Fruit fly (Drosophila melanogaster) whole organism, prepupa: ENCODE data around the gene CG2059.
A peak's percentile ranks its signal among the peaks of the same experiment; 100 is the strongest.

Experiments
- CG10631 ChIP-seq: fragments of 200-800 bp; sonication (Bioruptor generic); optimal IDR thresholded peaks from 2 replicates; lab custom pipeline; 2016; ENCODE audit warnings: missing biosample characterization, missing genetic modification characterization
- CG10669 ChIP-seq: fragments of 200-800 bp; sonication (Bioruptor generic); optimal IDR thresholded peaks from 3 replicates; lab custom pipeline; 2018; ENCODE audit warnings: missing biosample characterization, mild to moderate bottlenecking, missing genetic modification characterization, moderate library complexity
- CG11762 ChIP-seq: fragments of 200-800 bp; sonication (Bioruptor generic); optimal IDR thresholded peaks from 3 replicates; lab custom pipeline; 2016; ENCODE audit warnings: missing biosample characterization, missing genetic modification characterization; ENCODE audit not compliant: insufficient read depth
- CG15336 ChIP-seq: fragments of 200-800 bp; sonication (Bioruptor generic); IDR thresholded peaks from 2 replicates; pipeline ENCODE4 v1.3.6; 2022; ENCODE audit warnings: missing biosample characterization, missing genetic modification characterization
- CG1621 ChIP-seq: fragments of 200-800 bp; sonication (Bioruptor generic); optimal IDR thresholded peaks from 3 replicates; lab custom pipeline; 2018; ENCODE audit warnings: missing biosample characterization, mild to moderate bottlenecking, missing genetic modification characterization
- CG3032 ChIP-seq: fragments of 200-800 bp; optimal IDR thresholded peaks from 2 replicates; lab custom pipeline; 2019; ENCODE audit warnings: missing biosample characterization, mild to moderate bottlenecking, missing genetic modification characterization, moderate library complexity
- CG31627 ChIP-seq: fragments of 200-800 bp; sonication (Bioruptor generic); optimal IDR thresholded peaks from 3 replicates; lab custom pipeline; 2016; ENCODE audit warnings: missing biosample characterization, missing genetic modification characterization
- CG32006 ChIP-seq: fragments of 200-800 bp; sonication (Bioruptor generic); optimal IDR thresholded peaks from 3 replicates; lab custom pipeline; 2017; ENCODE audit warnings: missing biosample characterization, mild to moderate bottlenecking, missing genetic modification characterization
- CG34406 ChIP-seq: fragments of 200-800 bp; sonication (Bioruptor generic); optimal IDR thresholded peaks from 3 replicates; lab custom pipeline; 2016; ENCODE audit warnings: missing biosample characterization, missing genetic modification characterization
- CG3919 ChIP-seq: fragments of 200-800 bp; sonication (Bioruptor generic); optimal IDR thresholded peaks from 3 replicates; lab custom pipeline; 2016; ENCODE audit warnings: missing biosample characterization, missing genetic modification characterization
- CG4318 ChIP-seq: fragments of 200-800 bp; sonication (Bioruptor generic); optimal IDR thresholded peaks from 3 replicates; lab custom pipeline; 2017; ENCODE audit warnings: missing biosample characterization, mild to moderate bottlenecking, missing genetic modification characterization
- CG6163 ChIP-seq: fragments of 200-800 bp; sonication (Bioruptor generic); IDR thresholded peaks from 3 replicates; pipeline ENCODE4 v1.3.6; 2022; ENCODE audit warnings: missing biosample characterization, missing genetic modification characterization
- CG6792 ChIP-seq: fragments of 200-800 bp; sonication (Bioruptor generic); optimal IDR thresholded peaks from 3 replicates; lab custom pipeline; 2016; ENCODE audit warnings: missing biosample characterization, missing genetic modification characterization
- CG6854 ChIP-seq: fragments of 200-800 bp; sonication (Bioruptor generic); optimal IDR thresholded peaks from 2 replicates; lab custom pipeline; 2017; ENCODE audit warnings: missing biosample characterization, mild to moderate bottlenecking, missing genetic modification characterization
- CG7368 ChIP-seq: fragments of 200-800 bp; sonication (Bioruptor generic); optimal IDR thresholded peaks from 3 replicates; lab custom pipeline; 2016; ENCODE audit warnings: missing biosample characterization, missing genetic modification characterization
- CG8319 ChIP-seq: fragments of 200-800 bp; sonication (Bioruptor generic); optimal IDR thresholded peaks from 3 replicates; lab custom pipeline; 2016; ENCODE audit warnings: missing biosample characterization, missing genetic modification characterization
- CG8632 ChIP-seq: fragments of 200-800 bp; sonication (Bioruptor generic); optimal IDR thresholded peaks from 3 replicates; lab custom pipeline; 2016; ENCODE audit warnings: missing biosample characterization, missing genetic modification characterization
- CG9139 ChIP-seq: fragments of 200-800 bp; sonication (Bioruptor generic); optimal IDR thresholded peaks from 3 replicates; lab custom pipeline; 2017; ENCODE audit warnings: missing biosample characterization, mild to moderate bottlenecking, missing genetic modification characterization
- Eip75B ChIP-seq: fragments of 200-800 bp; sonication (Bioruptor generic); optimal IDR thresholded peaks from 3 replicates; lab custom pipeline; 2016; ENCODE audit warnings: missing biosample characterization, missing genetic modification characterization
- Ets21C ChIP-seq: fragments of 200-800 bp; sonication (Bioruptor generic); optimal IDR thresholded peaks from 3 replicates; lab custom pipeline; 2016; ENCODE audit warnings: missing biosample characterization, missing genetic modification characterization
- Ets96B ChIP-seq: fragments of 200-800 bp; optimal IDR thresholded peaks from 2 replicates; lab custom pipeline; 2019; ENCODE audit warnings: missing biosample characterization, mild to moderate bottlenecking, missing genetic modification characterization, moderate library complexity
- Gug ChIP-seq: fragments of 200-800 bp; sonication (Bioruptor generic); IDR thresholded peaks from 2 replicates; pipeline ENCODE4 v1.3.6; 2022; ENCODE audit warnings: missing biosample characterization, missing genetic modification characterization
- Hr39 ChIP-seq: fragments of 200-800 bp; sonication (Bioruptor generic); optimal IDR thresholded peaks from 2 replicates; lab custom pipeline; 2016; ENCODE audit warnings: missing biosample characterization, missing genetic modification characterization
- Lpt ChIP-seq: fragments of 200-800 bp; sonication (Bioruptor generic); optimal IDR thresholded peaks from 3 replicates; lab custom pipeline; 2016; ENCODE audit warnings: missing biosample characterization, missing genetic modification characterization
- Met ChIP-seq: fragments of 200-800 bp; sonication (Bioruptor generic); optimal IDR thresholded peaks from 3 replicates; lab custom pipeline; 2016; ENCODE audit warnings: missing biosample characterization, missing genetic modification characterization
- Smox ChIP-seq: fragments of 200-800 bp; sonication (Bioruptor generic); optimal IDR thresholded peaks from 3 replicates; lab custom pipeline; 2016; ENCODE audit warnings: missing biosample characterization, missing genetic modification characterization
- Sox102F ChIP-seq: fragments of 200-800 bp; sonication (Bioruptor generic); optimal IDR thresholded peaks from 2 replicates; lab custom pipeline; 2016; ENCODE audit warnings: missing biosample characterization, mild to moderate bottlenecking, missing genetic modification characterization
- achi ChIP-seq: fragments of 200-800 bp; sonication (Bioruptor generic); optimal IDR thresholded peaks from 3 replicates; lab custom pipeline; 2016; ENCODE audit warnings: missing biosample characterization, missing genetic modification characterization
- cyc ChIP-seq: fragments of 200-800 bp; sonication (Bioruptor generic); optimal IDR thresholded peaks from 3 replicates; lab custom pipeline; 2016; ENCODE audit warnings: missing biosample characterization, missing genetic modification characterization
- dac ChIP-seq: fragments of 200-800 bp; sonication (Bioruptor generic); optimal IDR thresholded peaks from 2 replicates; lab custom pipeline; 2017; ENCODE audit warnings: missing biosample characterization, mild to moderate bottlenecking, missing genetic modification characterization
- dsx ChIP-seq: fragments of 200-800 bp; optimal IDR thresholded peaks from 3 replicates; lab custom pipeline; 2019; ENCODE audit warnings: missing biosample characterization, mild to moderate bottlenecking, missing genetic modification characterization, moderate library complexity; ENCODE audit not compliant: poor library complexity, severe bottlenecking
- eg ChIP-seq: fragments of 200-800 bp; sonication (Bioruptor generic); IDR thresholded peaks from 3 replicates; pipeline ENCODE4 v1.3.6; 2022; ENCODE audit warnings: missing biosample characterization, missing genetic modification characterization
- esn ChIP-seq: fragments of 200-800 bp; sonication (Bioruptor generic); optimal IDR thresholded peaks from 2 replicates; lab custom pipeline; 2016; ENCODE audit warnings: missing biosample characterization, mild to moderate bottlenecking, missing genetic modification characterization, moderate library complexity
- fd59A ChIP-seq: fragments of 200-800 bp; sonication (Bioruptor generic); optimal IDR thresholded peaks from 2 replicates; lab custom pipeline; 2017; ENCODE audit warnings: missing biosample characterization, mild to moderate bottlenecking, missing genetic modification characterization, missing genetic modification reagents
- fd85E ChIP-seq: fragments of 200-800 bp; sonication (Bioruptor generic); optimal IDR thresholded peaks from 3 replicates; lab custom pipeline; 2016; ENCODE audit warnings: missing biosample characterization, missing genetic modification characterization
- fkh ChIP-seq: fragments of 200-800 bp; sonication (Bioruptor generic); optimal IDR thresholded peaks from 3 replicates; lab custom pipeline; 2017; ENCODE audit warnings: missing biosample characterization, mild to moderate bottlenecking, missing genetic modification characterization, moderate library complexity
- lz ChIP-seq: fragments of 200-800 bp; sonication (Bioruptor generic); optimal IDR thresholded peaks from 3 replicates; lab custom pipeline; 2016; ENCODE audit warnings: missing biosample characterization, missing genetic modification characterization
- net ChIP-seq: fragments of 200-800 bp; sonication (Bioruptor generic); optimal IDR thresholded peaks from 3 replicates; lab custom pipeline; 2016; ENCODE audit warnings: missing biosample characterization, missing genetic modification characterization
- pdm3 ChIP-seq: fragments of 200-800 bp; sonication (Bioruptor generic); optimal IDR thresholded peaks from 3 replicates; lab custom pipeline; 2016; ENCODE audit warnings: missing biosample characterization, missing genetic modification characterization
- salr ChIP-seq, 2 experiments: fragments of 200-800 bp; sonication (Bioruptor generic); optimal IDR thresholded peaks; 3 replicates each; lab custom pipeline; 2016 to 2018; ENCODE audit warnings: missing biosample characterization in 2 of 2, missing genetic modification characterization in 2 of 2, mild to moderate bottlenecking in 1 of 2
- ss ChIP-seq, 2 experiments: fragments of 200-800 bp; sonication (Bioruptor generic); optimal IDR thresholded peaks; 2 replicates in 1 of 2; 3 replicates in 1 of 2; lab custom pipeline; 2017 to 2018; ENCODE audit warnings: mild to moderate bottlenecking in 2 of 2, missing biosample characterization in 2 of 2, missing genetic modification characterization in 2 of 2, moderate library complexity in 1 of 2
- svp ChIP-seq: fragments of 200-800 bp; sonication (Bioruptor generic); peaks from one replicate; lab custom pipeline; 2016; ENCODE audit warnings: missing biosample characterization, missing genetic modification characterization
- topi ChIP-seq: fragments of 200-800 bp; sonication (Bioruptor generic); optimal IDR thresholded peaks from 3 replicates; lab custom pipeline; 2016; ENCODE audit warnings: missing biosample characterization, missing genetic modification characterization
- vri ChIP-seq: fragments of 200-800 bp; sonication (Bioruptor generic); optimal IDR thresholded peaks from 3 replicates; lab custom pipeline; 2016; ENCODE audit warnings: missing biosample characterization, mild to moderate bottlenecking, missing genetic modification characterization

CG2059 gene

DNA sequence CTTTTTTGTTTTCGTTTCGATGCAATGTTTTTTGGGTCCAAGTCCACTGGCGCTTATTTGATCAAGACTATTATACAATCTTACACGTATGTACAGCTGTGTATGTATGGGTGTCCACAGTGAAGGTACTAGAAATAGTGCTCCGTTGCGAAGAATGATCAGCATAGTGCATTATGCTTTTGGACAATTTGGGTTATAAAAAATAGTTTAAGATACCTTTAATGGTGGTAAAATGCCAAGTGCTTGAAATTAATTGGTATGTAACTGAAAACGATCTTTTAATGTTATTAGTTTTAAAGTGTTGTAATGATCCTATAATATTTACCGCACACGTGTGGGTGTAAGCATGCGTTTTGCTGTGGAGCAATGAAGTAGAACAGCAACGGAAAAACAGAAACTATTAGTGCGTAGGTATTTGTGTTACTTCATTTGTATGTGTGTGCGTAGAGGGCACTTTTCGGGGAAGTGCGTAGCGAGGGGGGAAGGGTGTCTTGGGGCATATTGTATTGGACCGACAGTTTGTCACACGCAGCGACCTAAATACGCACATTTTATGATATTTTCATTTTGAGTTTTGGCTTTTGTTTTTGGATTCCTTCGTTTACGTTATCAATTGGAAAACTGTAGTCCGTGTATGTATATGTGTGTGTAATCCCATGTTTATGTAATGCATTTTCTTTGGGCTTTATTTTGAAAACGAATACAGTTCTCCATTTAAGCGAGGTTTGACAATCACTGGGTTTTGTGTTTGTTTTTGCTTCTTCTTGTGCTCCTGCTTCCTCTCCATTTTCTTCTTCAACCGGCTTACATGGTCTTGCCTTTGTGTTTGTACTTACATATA lies 50.2 kb downstream of the CG2059 start (continued):
- peak; percentile 22 for TF ChIP-seq Met (GFP tag; lab: Kevin White, UChicago)
- TF ChIP-seq dac = peak; percentile 26
- TF ChIP-seq CG10631 (GFP tag; lab: Kevin White, UChicago) = peak; percentile 64
- TF ChIP-seq esn (GFP tag; lab: Kevin White, UChicago) = no peak
- no peak for TF ChIP-seq dsx (GFP tag; lab: Kevin White, UChicago)
- TF ChIP-seq CG6163 (GFP tag; lab: Robert Waterston, UW) = peak; percentile 73
- peak; percentile 51 for TF ChIP-seq CG8632 (GFP tag; lab: Kevin White, UChicago)
- TF ChIP-seq cyc (GFP tag; lab: Kevin White, UChicago) = no peak
- TF ChIP-seq Ets96B (tag; lab: Kevin White, UChicago) = peak; percentile 72
- TF ChIP-seq salr (GFP tag; optimal IDR thresholded peaks at IDR 0.05; lab: Kevin White, UChicago) = peak; percentile 32 to 65
- peak; percentile 41 for TF ChIP-seq CG6792
- no peak for TF ChIP-seq CG8319 (GFP tag; lab: Kevin White, UChicago)
- TF ChIP-seq CG6854 (GFP tag; lab: Kevin White, UChicago) = no peak
- TF ChIP-seq CG4318 = peak; percentile 70
- TF ChIP-seq CG34406 (GFP tag; lab: Kevin White, UChicago) = peak; percentile 46
- peak; percentile 14 for TF ChIP-seq lz
- peak; percentile 28 for TF ChIP-seq topi
- TF ChIP-seq fd59A (GFP tag; lab: Kevin White, UChicago) = peak; percentile 60
- TF ChIP-seq fkh (GFP tag; lab: Kevin White, UChicago) = peak; percentile 25
- peak; percentile 85 for TF ChIP-seq CG32006 (GFP tag; lab: Kevin White, UChicago)
- peak; percentile 2 for TF ChIP-seq CG31627 (GFP tag; lab: Kevin White, UChicago)
- TF ChIP-seq CG3919 (GFP tag; lab: Kevin White, UChicago) = peak; percentile 66
- TF ChIP-seq, all 60 proteins: peak for 45

dm6 chrX:7336962-7337844 lies 51.0 kb downstream of the CG2059 start, which contains the start of gene CBP:
CBP (plus strand) TSS chrX:7337352.
- TF ChIP-seq eg (peak; percentile 95), CG15336 (peak; percentile 95), topi (peak; percentile 95), net (GFP tag; lab: Kevin White, UChicago) (peak; percentile 94), fd85E (peak; percentile 89), Ets21C (GFP tag; lab: Kevin White, UChicago) (peak; percentile 92), svp (GFP tag; lab: Kevin White, UChicago) (peak; percentile 97), Lpt (GFP tag; lab: Kevin White, UChicago) (peak; percentile 94), CG10669 (peak; percentile 97), CG31627 (GFP tag; lab: Kevin White, UChicago) (peak; percentile 93), salr (GFP tag; optimal IDR thresholded peaks at IDR 0.05; lab: Kevin White, UChicago) (peak; percentile 89 to 97), CG11762 (GFP tag; lab: Kevin White, UChicago) (peak; percentile 94), CG6792 (peak; percentile 97), CG34406 (GFP tag; lab: Kevin White, UChicago) (peak; percentile 94), ss (GFP tag; optimal IDR thresholded peaks at IDR 0.05; lab: Kevin White, UChicago) (peak; percentile 95 to 96), lz (peak; percentile 96), CG1621 (tag; lab: Kevin White, UChicago) (peak; percentile 97), Eip75B (peak; percentile 97), Smox (GFP tag; lab: Kevin White, UChicago) (peak; percentile 95), cyc (GFP tag; lab: Kevin White, UChicago) (peak; percentile 95), CG10631 (GFP tag; lab: Kevin White, UChicago) (peak; percentile 97), pdm3 (peak; percentile 96), Gug (GFP tag; lab: Robert Waterston, UW) (peak; percentile 92), CG7368 (GFP tag; lab: Kevin White, UChicago) (peak; percentile 95), CG9139 (GFP tag; lab: Kevin White, UChicago) (peak; percentile 93), CG3032 (tag; lab: Kevin White, UChicago) (peak; percentile 96), CG4318 (peak; percentile 89), achi (peak; percentile 96), Hr39 (GFP tag; lab: Kevin White, UChicago) (peak; percentile 95), vri (GFP tag; lab: Kevin White, UChicago) (peak; percentile 90), Sox102F (GFP tag; lab: Kevin White, UChicago) (peak; percentile 96)
